Fruit fly (Drosophila melanogaster) whole organism, embryonic: Measurements from ENCODE around the gene Ktch.

Experiments used
- Antp ChIP-seq: fragments of 200-800 bp; sonication (Bioruptor generic); optimal IDR thresholded peaks from 3 replicates; lab custom pipeline; 2016; ENCODE audit warnings: missing biosample characterization, missing genetic modification characterization
- CG10565 ChIP-seq: fragments of 200-800 bp; sonication (Bioruptor generic); optimal IDR thresholded peaks from 3 replicates; lab custom pipeline; 2016; ENCODE audit warnings: missing biosample characterization, mild to moderate bottlenecking, missing genetic modification characterization
- CG11695 ChIP-seq: fragments of 200-800 bp; sonication (Bioruptor generic); IDR thresholded peaks from 3 replicates; pipeline ENCODE4 v1.3.6; 2022; ENCODE audit warnings: missing biosample characterization, missing genetic modification characterization
- CG14050 ChIP-seq: fragments of 200-800 bp; sonication (Bioruptor generic); IDR thresholded peaks from 3 replicates; pipeline ENCODE4 v1.3.6; 2022; ENCODE audit warnings: missing biosample characterization, missing genetic modification characterization
- CG15269 ChIP-seq: fragments of 200-800 bp; sonication (Bioruptor generic); optimal IDR thresholded peaks from 2 replicates; lab custom pipeline; 2018; ENCODE audit warnings: missing biosample characterization, mild to moderate bottlenecking, missing genetic modification characterization, moderate library complexity
- CG15479 ChIP-seq: fragments of 200-800 bp; sonication (Bioruptor generic); optimal IDR thresholded peaks from 3 replicates; lab custom pipeline; 2019; ENCODE audit warnings: missing biosample characterization, mild to moderate bottlenecking, missing genetic modification characterization, moderate library complexity
- CG18599 ChIP-seq: fragments of 200-800 bp; sonication (Bioruptor generic); optimal IDR thresholded peaks from 3 replicates; lab custom pipeline; 2017; ENCODE audit warnings: missing biosample characterization, missing genetic modification characterization, mild to moderate bottlenecking, moderate library complexity, missing genetic modification reagents
- CG31224 ChIP-seq: fragments of 200-800 bp; sonication (Bioruptor generic); IDR thresholded peaks from 2 replicates; pipeline ENCODE4 v1.3.6; 2022; ENCODE audit warnings: missing biosample characterization, missing genetic modification characterization
- CG43689 ChIP-seq: fragments of 200-800 bp; sonication (Bioruptor generic); IDR thresholded peaks from 2 replicates; pipeline ENCODE4 v1.3.6; 2022; ENCODE audit warnings: missing biosample characterization, missing genetic modification characterization
- CG4404 ChIP-seq: fragments of 200-800 bp; sonication (Bioruptor generic); IDR thresholded peaks from 2 replicates; pipeline ENCODE4 v1.3.6; 2022; ENCODE audit warnings: missing biosample characterization, missing genetic modification characterization
- D ChIP-seq, 2 experiments: fragments of 200-800 bp in 1 of 2; fragments of >200 bp in 1 of 2; sonication (Bioruptor generic) in 1 of 2; optimal IDR thresholded peaks; 2 replicates in 1 of 2; 3 replicates in 1 of 2; lab custom pipeline; 2017; ENCODE audit warnings: mild to moderate bottlenecking in 1 of 2, missing biosample characterization in 1 of 2, missing genetic modification characterization in 1 of 2, missing genetic modification reagents in 1 of 2
- Doc2 ChIP-seq: fragments of 200-800 bp; sonication (Bioruptor generic); IDR thresholded peaks from 2 replicates; pipeline ENCODE4 v1.3.6; 2022; ENCODE audit warnings: missing biosample characterization, missing genetic modification characterization
- E2f2 ChIP-seq: fragments of 200-800 bp; sonication (Bioruptor generic); IDR thresholded peaks from 2 replicates; pipeline ENCODE4 v1.3.6; 2022; ENCODE audit warnings: missing biosample characterization, missing genetic modification characterization
- ERR ChIP-seq: fragments of 200-800 bp; sonication (Bioruptor generic); optimal IDR thresholded peaks from 2 replicates; lab custom pipeline; 2016; ENCODE audit warnings: missing biosample characterization, missing genetic modification characterization
- Kr ChIP-seq: fragments of 200-800 bp; sonication (Bioruptor generic); optimal IDR thresholded peaks from 2 replicates; lab custom pipeline; 2017; ENCODE audit warnings: missing biosample characterization, mild to moderate bottlenecking, missing genetic modification characterization
- Mad ChIP-seq: fragments of 200-800 bp; sonication (Bioruptor generic); optimal IDR thresholded peaks from 2 replicates; lab custom pipeline; 2016; ENCODE audit warnings: missing biosample characterization, missing genetic modification characterization
- Med ChIP-seq: fragments of 200-800 bp; sonication (Bioruptor generic); peaks from one replicate; lab custom pipeline; 2016; ENCODE audit warnings: missing biosample characterization, missing genetic modification characterization, mild to moderate bottlenecking, inconsistent platforms, moderate library complexity
- Myb ChIP-seq: fragments of 200-800 bp; sonication (Bioruptor generic); optimal IDR thresholded peaks from 2 replicates; lab custom pipeline; 2016; ENCODE audit warnings: missing biosample characterization, missing genetic modification characterization
- NFAT ChIP-seq: fragments of 200-800 bp; sonication (Bioruptor generic); IDR thresholded peaks from 2 replicates; pipeline ENCODE4 v1.3.6; 2022; ENCODE audit warnings: missing biosample characterization, missing genetic modification characterization
- Nf-YB ChIP-seq: fragments of 200-800 bp; sonication (Bioruptor generic); optimal IDR thresholded peaks from 3 replicates; lab custom pipeline; 2019; ENCODE audit warnings: missing biosample characterization, mild to moderate bottlenecking, missing genetic modification characterization, moderate library complexity
- PHDP ChIP-seq: fragments of 200-800 bp; sonication (Bioruptor generic); optimal IDR thresholded peaks from 3 replicates; lab custom pipeline; 2018; ENCODE audit warnings: missing biosample characterization, mild to moderate bottlenecking, missing genetic modification characterization, moderate library complexity
- Ptx1 ChIP-seq: fragments of 200-800 bp; sonication (Bioruptor generic); IDR thresholded peaks from 2 replicates; pipeline ENCODE4 v1.3.6; 2022; ENCODE audit warnings: missing biosample characterization, missing genetic modification characterization
- Taf1 ChIP-seq: fragments of 200-800 bp; sonication (Bioruptor generic); IDR thresholded peaks from 2 replicates; pipeline ENCODE4 v1.3.6; 2022; ENCODE audit warnings: missing biosample characterization, missing genetic modification characterization
- Xbp1 ChIP-seq: fragments of 200-800 bp; sonication (Bioruptor generic); optimal IDR thresholded peaks from 3 replicates; lab custom pipeline; 2016; ENCODE audit warnings: missing biosample characterization, mild to moderate bottlenecking, missing genetic modification characterization
- Xrp1 ChIP-seq: fragments of 200-800 bp; sonication (Bioruptor generic); IDR thresholded peaks from 2 replicates; pipeline ENCODE4 v1.3.6; 2022; ENCODE audit warnings: missing biosample characterization, missing genetic modification characterization
- al ChIP-seq: fragments of 200-800 bp; sonication (Bioruptor generic); IDR thresholded peaks from 2 replicates; pipeline ENCODE4 v1.3.6; 2022; ENCODE audit warnings: missing biosample characterization, missing genetic modification characterization
- amos ChIP-seq: fragments of 200-800 bp; sonication (Bioruptor generic); IDR thresholded peaks from 2 replicates; pipeline ENCODE4 v1.3.6; 2022; ENCODE audit warnings: missing biosample characterization, missing genetic modification characterization; ENCODE audit not compliant: partially characterized antibody
- br ChIP-seq: fragments of >200 bp; optimal IDR thresholded peaks from 2 replicates; lab custom pipeline; 2017
- cato ChIP-seq: fragments of 200-800 bp; sonication (Bioruptor generic); optimal IDR thresholded peaks from 2 replicates; lab custom pipeline; 2016; ENCODE audit warnings: missing biosample characterization, missing genetic modification characterization, borderline replicate concordance
- chn ChIP-seq: fragments of 200-800 bp; sonication (Bioruptor generic); optimal IDR thresholded peaks from 2 replicates; lab custom pipeline; 2016; ENCODE audit warnings: missing biosample characterization, missing genetic modification characterization
- ci ChIP-seq: fragments of 200-800 bp; sonication (Bioruptor generic); IDR thresholded peaks from 3 replicates; pipeline ENCODE4 v1.3.6; 2022; ENCODE audit warnings: missing biosample characterization, missing genetic modification characterization
- crol ChIP-seq: fragments of 200-800 bp; sonication (Bioruptor generic); IDR thresholded peaks from 2 replicates; pipeline ENCODE4 v1.3.6; 2022; ENCODE audit warnings: missing biosample characterization, missing genetic modification characterization
- dpn ChIP-seq, 2 experiments: fragments of 200-800 bp; sonication (Bioruptor generic); optimal IDR thresholded peaks; 3 replicates each; lab custom pipeline; 2016; ENCODE audit warnings: missing biosample characterization in 2 of 2, missing genetic modification characterization in 2 of 2
- fd96Cb ChIP-seq: fragments of 200-800 bp; sonication (Bioruptor generic); optimal IDR thresholded peaks from 2 replicates; lab custom pipeline; 2018; ENCODE audit warnings: missing biosample characterization, mild to moderate bottlenecking, missing genetic modification characterization, moderate library complexity
- jigr1 ChIP-seq: fragments of 200-800 bp; sonication (Bioruptor generic); IDR thresholded peaks from 3 replicates; pipeline ENCODE4 v1.3.6; 2022; ENCODE audit warnings: missing biosample characterization, missing genetic modification characterization
- kay ChIP-seq: fragments of 200-800 bp; sonication (Bioruptor generic); optimal IDR thresholded peaks from 2 replicates; lab custom pipeline; 2016; ENCODE audit warnings: missing biosample characterization, missing genetic modification characterization
- klu ChIP-seq: fragments of 200-800 bp; sonication (Bioruptor generic); IDR thresholded peaks from 2 replicates; pipeline ENCODE4 v1.3.6; 2022; ENCODE audit warnings: missing biosample characterization, missing genetic modification characterization
- mld ChIP-seq: fragments of 200-800 bp; sonication (Bioruptor generic); IDR thresholded peaks from 3 replicates; pipeline ENCODE4 v1.3.6; 2022; ENCODE audit warnings: missing biosample characterization, missing genetic modification characterization; ENCODE audit not compliant: partially characterized antibody
- nom ChIP-seq: fragments of 200-800 bp; sonication (Bioruptor generic); optimal IDR thresholded peaks from 2 replicates; lab custom pipeline; 2017; ENCODE audit warnings: missing biosample characterization, missing genetic modification characterization, mild to moderate bottlenecking, moderate library complexity, missing genetic modification reagents
- pita ChIP-seq: fragments of 200-800 bp; sonication (Bioruptor generic); optimal IDR thresholded peaks from 2 replicates; lab custom pipeline; 2017; ENCODE audit warnings: missing biosample characterization, mild to moderate bottlenecking, missing genetic modification characterization
- pum ChIP-seq: fragments of 200-800 bp; sonication (Bioruptor generic); optimal IDR thresholded peaks from 2 replicates; lab custom pipeline; 2016; ENCODE audit warnings: missing biosample characterization, missing genetic modification characterization
- sc ChIP-seq, 3 experiments: fragments of >200 bp in 2 of 3; fragments of 200-800 bp in 1 of 3; sonication (Bioruptor generic) in 1 of 3; optimal IDR thresholded peaks; 2 replicates in 2 of 3; 3 replicates in 1 of 3; lab custom pipeline; 2017; ENCODE audit warnings: mild to moderate bottlenecking in 1 of 3, missing biosample characterization in 1 of 3, missing genetic modification characterization in 1 of 3, missing genetic modification reagents in 1 of 3
- shn ChIP-seq: fragments of 200-800 bp; sonication (Bioruptor generic); optimal IDR thresholded peaks from 3 replicates; lab custom pipeline; 2016; ENCODE audit warnings: missing biosample characterization, missing genetic modification characterization
- slbo ChIP-seq: fragments of 200-800 bp; sonication (Bioruptor generic); IDR thresholded peaks from 2 replicates; pipeline ENCODE4 v1.3.6; 2022; ENCODE audit warnings: missing biosample characterization, missing genetic modification characterization
- sr ChIP-seq: fragments of 200-800 bp; sonication (Bioruptor generic); IDR thresholded peaks from 3 replicates; pipeline ENCODE4 v1.3.6; 2022; ENCODE audit warnings: missing biosample characterization, missing genetic modification characterization
- tgo ChIP-seq: fragments of 200-800 bp; sonication (Bioruptor generic); IDR thresholded peaks from 3 replicates; pipeline ENCODE4 v1.3.6; 2022; ENCODE audit warnings: missing biosample characterization, missing genetic modification characterization
- tll ChIP-seq, 2 experiments: fragments of 200-800 bp in 1 of 2; fragments of >200 bp in 1 of 2; sonication (Bioruptor generic) in 1 of 2; optimal IDR thresholded peaks; 2 replicates each; lab custom pipeline; 2017 to 2019; ENCODE audit warnings: missing biosample characterization in 2 of 2, missing genetic modification characterization in 2 of 2, mild to moderate bottlenecking in 1 of 2, moderate library complexity in 1 of 2
- trem ChIP-seq: fragments of 200-800 bp; optimal IDR thresholded peaks from 3 replicates; lab custom pipeline; 2019; ENCODE audit warnings: missing biosample characterization, mild to moderate bottlenecking, missing genetic modification characterization, moderate library complexity
- vvl ChIP-seq: fragments of 200-800 bp; sonication (Bioruptor generic); IDR thresholded peaks from 2 replicates; pipeline ENCODE4 v1.3.6; 2022; ENCODE audit warnings: missing biosample characterization, missing genetic modification characterization
- wdn ChIP-seq: fragments of 200-800 bp; sonication (Bioruptor generic); IDR thresholded peaks from 2 replicates; pipeline ENCODE4 v1.3.6; 2022; ENCODE audit warnings: missing biosample characterization, missing genetic modification characterization
- yki ChIP-seq: fragments of >200 bp; optimal IDR thresholded peaks from 3 replicates; lab custom pipeline; 2018

Gene Ktch

dm6 chr3R:31086394-31086793 is 44.1 kb downstream of the Ktch start (continued):
- TF ChIP-seq br: no peak
- 0 out of 2 replicates have a peak, but pooled peaks have one; percentile 5 for TF ChIP-seq NFAT (GFP tag; lab: Robert Waterston, UW)
- TF ChIP-seq Antp (GFP tag; lab: Kevin White, UChicago): peak; percentile 17
- TF ChIP-seq slbo (GFP tag; lab: Robert Waterston, UW): peak; percentile 20; the same call in 1 of the 2 replicates
- TF ChIP-seq Myb (GFP tag; lab: Kevin White, UChicago): peak; percentile 14
- peak; percentile 29; the same call in 1 of the 2 replicates for TF ChIP-seq amos (GFP tag; lab: Robert Waterston, UW)
- TF ChIP-seq CG10565 (GFP tag; lab: Kevin White, UChicago): no peak
- TF ChIP-seq ERR (GFP tag; lab: Kevin White, UChicago): no peak
- peak; percentile 98 for TF ChIP-seq crol (GFP tag; lab: Robert Waterston, UW)
- TF ChIP-seq Med: peak; percentile 82
- 0 out of 2 replicates have a peak, but pooled peaks have one; percentile 23 for TF ChIP-seq vvl (GFP tag; lab: Robert Waterston, UW)
- no peak for TF ChIP-seq CG15269 (tag; lab: Kevin White, UChicago)
- TF ChIP-seq Nf-YB: peak; percentile 20
- no peak for TF ChIP-seq jigr1 (GFP tag; lab: Robert Waterston, UW)
- TF ChIP-seq pum (GFP tag; lab: Kevin White, UChicago): peak; percentile 3
- no peak for TF ChIP-seq pita (GFP tag; lab: Kevin White, UChicago)
- no peak for TF ChIP-seq Taf1 (GFP tag; lab: Robert Waterston, UW)
- TF ChIP-seq PHDP (tag; lab: Kevin White, UChicago): no peak
- TF ChIP-seq tgo (GFP tag; lab: Robert Waterston, UW): no peak; the same call in 2 of the 3 replicates
- 0 out of 2 replicates have a peak, but pooled peaks have one; percentile 27 for TF ChIP-seq klu (GFP tag; lab: Robert Waterston, UW)
- TF ChIP-seq CG14050 (GFP tag; lab: Robert Waterston, UW): no peak
- no peak for TF ChIP-seq al (GFP tag; lab: Robert Waterston, UW)
- no peak for TF ChIP-seq CG43689
- no peak for TF ChIP-seq kay (GFP tag; lab: Kevin White, UChicago)
- no peak for TF ChIP-seq Ptx1 (GFP tag; lab: Robert Waterston, UW)
- TF ChIP-seq tll (GFP tag; optimal IDR thresholded peaks at IDR 0.05; lab: Kevin White, UChicago): no peak
- no peak for TF ChIP-seq CG15479 (GFP tag; lab: Kevin White, UChicago)
- no peak for TF ChIP-seq CG4404 (GFP tag; lab: Robert Waterston, UW)
- no peak for TF ChIP-seq CG11695
- no peak for TF ChIP-seq fd96Cb (tag; lab: Kevin White, UChicago)
- TF ChIP-seq sr (GFP tag; lab: Robert Waterston, UW): peak; percentile 89
- TF ChIP-seq E2f2 (GFP tag; lab: Robert Waterston, UW): peak; percentile 15; the same call in 1 of the 2 replicates
- TF ChIP-seq trem (tag; lab: Kevin White, UChicago): peak; percentile 4
- TF ChIP-seq chn (GFP tag; lab: Kevin White, UChicago): peak; percentile 68
- no peak for TF ChIP-seq shn
- no peak for TF ChIP-seq yki (lab: Kevin White, UChicago)
- no peak for TF ChIP-seq sc (optimal IDR thresholded peaks at IDR 0.05; lab: Kevin White, UChicago)
- TF ChIP-seq sc (GFP tag; optimal IDR thresholded peaks at IDR 0.05; lab: Kevin White, UChicago): no peak
- no peak for TF ChIP-seq Doc2 (GFP tag; lab: Robert Waterston, UW)
- no peak for TF ChIP-seq Kr (GFP tag; lab: Kevin White, UChicago)
- no peak for TF ChIP-seq nom
- TF ChIP-seq Mad: no peak
- TF ChIP-seq CG18599 (GFP tag; lab: Kevin White, UChicago): no peak
- TF ChIP-seq cato (GFP tag; lab: Kevin White, UChicago): no peak
- TF ChIP-seq ci: 0 out of 3 replicates have a peak, but pooled peaks have one; percentile 57
- TF ChIP-seq wdn (GFP tag; lab: Robert Waterston, UW): no peak
- 0 out of 2 replicates have a peak, but pooled peaks have one; percentile 25 for TF ChIP-seq Xrp1
- no peak for TF ChIP-seq D (optimal IDR thresholded peaks at IDR 0.05; lab: Kevin White, UChicago)
- no peak for TF ChIP-seq D (GFP tag; optimal IDR thresholded peaks at IDR 0.05; lab: Kevin White, UChicago)
- no peak for TF ChIP-seq CG31224
- peak; percentile 1 for TF ChIP-seq Xbp1 (GFP tag; lab: Kevin White, UChicago)
- peak in 1 of 2 experiments; percentile 1 for TF ChIP-seq dpn (GFP tag; optimal IDR thresholded peaks at IDR 0.05; lab: Kevin White, UChicago)
- no peak for TF ChIP-seq mld (GFP tag; lab: Robert Waterston, UW)
